Fruit fly (Drosophila melanogaster) whole organism, embryonic: ENCODE results near the gene Lrr47.
A peak's percentile ranks its signal among the peaks of the same experiment; 100 is the strongest.

Experiments
- Aef1 ChIP-seq: fragments of 200-800 bp; sonication (Bioruptor generic); IDR thresholded peaks from 3 replicates; pipeline ENCODE4 v1.3.6; 2022; ENCODE audit warnings: missing biosample characterization, missing genetic modification characterization
- BEAF-32 ChIP-seq: fragments of 200-800 bp; sonication (Bioruptor generic); optimal IDR thresholded peaks from 3 replicates; lab custom pipeline; 2017; ENCODE audit warnings: missing biosample characterization, missing genetic modification characterization, mild to moderate bottlenecking, moderate library complexity, missing genetic modification reagents
- Bdp1 ChIP-seq: fragments of 200-800 bp; sonication (Bioruptor generic); optimal IDR thresholded peaks from 3 replicates; lab custom pipeline; 2016; ENCODE audit warnings: missing biosample characterization, missing genetic modification characterization
- Bgb ChIP-seq: fragments of 200-800 bp; sonication (Bioruptor generic); IDR thresholded peaks from 2 replicates; pipeline ENCODE4 v1.3.6; 2022; ENCODE audit warnings: missing biosample characterization, missing genetic modification characterization; ENCODE audit not compliant: partially characterized antibody
- CG10209 ChIP-seq: fragments of 200-800 bp; sonication (Bioruptor generic); optimal IDR thresholded peaks from 3 replicates; lab custom pipeline; 2017; ENCODE audit warnings: missing biosample characterization, mild to moderate bottlenecking, missing genetic modification characterization, missing genetic modification reagents
- CG10267 ChIP-seq: fragments of 200-800 bp; sonication (Bioruptor generic); optimal IDR thresholded peaks from 2 replicates; lab custom pipeline; 2018; ENCODE audit warnings: missing biosample characterization, mild to moderate bottlenecking, missing genetic modification characterization, moderate library complexity
- CG11456 ChIP-seq: fragments of 200-800 bp; sonication (Bioruptor generic); IDR thresholded peaks from 3 replicates; pipeline ENCODE4 v1.3.6; 2022; ENCODE audit warnings: missing biosample characterization, missing genetic modification characterization
- CG11560 ChIP-seq: fragments of 200-800 bp; sonication (Bioruptor generic); IDR thresholded peaks from 3 replicates; pipeline ENCODE4 v1.3.6; 2022; ENCODE audit warnings: missing biosample characterization, missing genetic modification characterization
- CG11696 ChIP-seq: fragments of 200-800 bp; sonication (Bioruptor generic); IDR thresholded peaks from 2 replicates; pipeline ENCODE4 v1.3.6; 2022; ENCODE audit warnings: missing biosample characterization, missing genetic modification characterization
- CG12071 ChIP-seq: fragments of 200-800 bp; sonication (Bioruptor generic); optimal IDR thresholded peaks from 3 replicates; lab custom pipeline; 2018; ENCODE audit warnings: missing biosample characterization, mild to moderate bottlenecking, missing genetic modification characterization
- CG12659 ChIP-seq: fragments of 200-800 bp; sonication (Bioruptor generic); optimal IDR thresholded peaks from 3 replicates; lab custom pipeline; 2017; ENCODE audit warnings: mild to moderate bottlenecking, missing biosample characterization, missing genetic modification reagents, missing genetic modification characterization
- CG13424 ChIP-seq: fragments of 200-800 bp; sonication (Bioruptor generic); optimal IDR thresholded peaks from 2 replicates; lab custom pipeline; 2019; ENCODE audit warnings: missing biosample characterization, mild to moderate bottlenecking, missing genetic modification characterization, moderate library complexity
- CG14050 ChIP-seq: fragments of 200-800 bp; sonication (Bioruptor generic); IDR thresholded peaks from 3 replicates; pipeline ENCODE4 v1.3.6; 2022; ENCODE audit warnings: missing biosample characterization, missing genetic modification characterization
- CG14441 ChIP-seq: fragments of 200-800 bp; sonication (Bioruptor generic); IDR thresholded peaks from 2 replicates; pipeline ENCODE4 v1.3.6; 2022; ENCODE audit warnings: missing biosample characterization, missing genetic modification characterization
- CG14710 ChIP-seq: fragments of 200-800 bp; sonication (Bioruptor generic); optimal IDR thresholded peaks from 3 replicates; lab custom pipeline; 2019; ENCODE audit warnings: missing biosample characterization, mild to moderate bottlenecking, missing genetic modification characterization, moderate library complexity
- CG14860 ChIP-seq: fragments of 200-800 bp; sonication (Bioruptor generic); IDR thresholded peaks from 3 replicates; pipeline ENCODE4 v1.3.6; 2022; ENCODE audit warnings: missing biosample characterization, missing genetic modification characterization; ENCODE audit not compliant: partially characterized antibody
- CG16863 ChIP-seq: fragments of 200-800 bp; sonication (Bioruptor generic); optimal IDR thresholded peaks from 3 replicates; lab custom pipeline; 2016; ENCODE audit warnings: missing biosample characterization, missing genetic modification characterization
- CG17361 ChIP-seq: fragments of 200-800 bp; sonication (Bioruptor generic); IDR thresholded peaks from 3 replicates; pipeline ENCODE4 v1.3.6; 2022; ENCODE audit warnings: missing biosample characterization, missing genetic modification characterization
- CG17612 ChIP-seq: fragments of 200-800 bp; sonication (Bioruptor generic); IDR thresholded peaks from 2 replicates; pipeline ENCODE4 v1.3.6; 2022; ENCODE audit warnings: missing biosample characterization, missing genetic modification characterization
- CG32772 ChIP-seq: fragments of 200-800 bp; sonication (Bioruptor generic); IDR thresholded peaks from 2 replicates; pipeline ENCODE4 v1.3.6; 2022; ENCODE audit warnings: missing biosample characterization, missing genetic modification characterization
- CG34376 ChIP-seq: fragments of 200-800 bp; sonication (Bioruptor generic); optimal IDR thresholded peaks from 2 replicates; lab custom pipeline; 2018; ENCODE audit warnings: missing biosample characterization, mild to moderate bottlenecking, missing genetic modification characterization
- CG4617 ChIP-seq: fragments of 200-800 bp; sonication (Bioruptor generic); optimal IDR thresholded peaks from 3 replicates; lab custom pipeline; 2016; ENCODE audit warnings: missing biosample characterization, missing genetic modification characterization, borderline replicate concordance
- CG7963 ChIP-seq: fragments of 200-800 bp; sonication (Bioruptor generic); IDR thresholded peaks from 3 replicates; pipeline ENCODE4 v1.3.6; 2022; ENCODE audit warnings: missing biosample characterization, missing genetic modification characterization; ENCODE audit not compliant: partially characterized antibody
- Dbx ChIP-seq: fragments of 200-800 bp; sonication (Bioruptor generic); IDR thresholded peaks from 3 replicates; pipeline ENCODE4 v1.3.6; 2022; ENCODE audit warnings: missing biosample characterization, missing genetic modification characterization
- Ets97D ChIP-seq: fragments of 200-800 bp; sonication (Bioruptor generic); optimal IDR thresholded peaks from 3 replicates; lab custom pipeline; 2016; ENCODE audit warnings: missing biosample characterization, missing genetic modification characterization
- Fer1 ChIP-seq: fragments of 200-800 bp; sonication (Bioruptor generic); optimal IDR thresholded peaks from 2 replicates; lab custom pipeline; 2017; ENCODE audit warnings: missing biosample characterization, mild to moderate bottlenecking, missing genetic modification characterization
- HLHmδ ChIP-seq: fragments of 200-800 bp; sonication (Bioruptor generic); optimal IDR thresholded peaks from 2 replicates; lab custom pipeline; 2018; ENCODE audit warnings: missing biosample characterization, mild to moderate bottlenecking, missing genetic modification characterization, moderate library complexity
- Jarid2 ChIP-seq: fragments of 200-800 bp; sonication (Bioruptor generic); optimal IDR thresholded peaks from 3 replicates; lab custom pipeline; 2017; ENCODE audit warnings: mild to moderate bottlenecking, missing biosample characterization, missing genetic modification reagents, missing genetic modification characterization
- Myb ChIP-seq: fragments of 200-800 bp; sonication (Bioruptor generic); optimal IDR thresholded peaks from 2 replicates; lab custom pipeline; 2016; ENCODE audit warnings: missing biosample characterization, missing genetic modification characterization
- Six4 ChIP-seq: fragments of 200-800 bp; sonication (Bioruptor generic); optimal IDR thresholded peaks from 2 replicates; lab custom pipeline; 2016; ENCODE audit warnings: missing biosample characterization, missing genetic modification characterization
- Sox102F ChIP-seq: fragments of 200-800 bp; sonication (Bioruptor generic); optimal IDR thresholded peaks from 2 replicates; lab custom pipeline; 2018; ENCODE audit warnings: missing biosample characterization, mild to moderate bottlenecking, missing genetic modification characterization, moderate library complexity
- Xrp1 ChIP-seq: fragments of 200-800 bp; sonication (Bioruptor generic); IDR thresholded peaks from 2 replicates; pipeline ENCODE4 v1.3.6; 2022; ENCODE audit warnings: missing biosample characterization, missing genetic modification characterization
- bab2 ChIP-seq: fragments of 200-800 bp; sonication (Bioruptor generic); optimal IDR thresholded peaks from 2 replicates; lab custom pipeline; 2016; ENCODE audit warnings: missing biosample characterization, missing genetic modification characterization
- cato ChIP-seq: fragments of 200-800 bp; sonication (Bioruptor generic); optimal IDR thresholded peaks from 2 replicates; lab custom pipeline; 2016; ENCODE audit warnings: missing biosample characterization, missing genetic modification characterization, borderline replicate concordance
- chinmo ChIP-seq: fragments of 200-800 bp; sonication (Bioruptor generic); IDR thresholded peaks from 4 replicates; pipeline ENCODE4 v1.3.6; 2022; ENCODE audit warnings: missing biosample characterization, missing genetic modification characterization; ENCODE audit not compliant: partially characterized antibody
- ci ChIP-seq: fragments of 200-800 bp; sonication (Bioruptor generic); IDR thresholded peaks from 3 replicates; pipeline ENCODE4 v1.3.6; 2022; ENCODE audit warnings: missing biosample characterization, missing genetic modification characterization
- ems ChIP-seq: fragments of 200-800 bp; sonication (Bioruptor generic); optimal IDR thresholded peaks from 3 replicates; lab custom pipeline; 2016; ENCODE audit warnings: missing biosample characterization, missing genetic modification characterization
- eve ChIP-seq, 2 experiments: fragments of >200 bp; optimal IDR thresholded peaks; 2 replicates each; lab custom pipeline; 2017; ENCODE audit warnings: missing biosample characterization in 2 of 2, missing genetic modification characterization in 2 of 2
- hbn ChIP-seq: fragments of 200-800 bp; sonication (Bioruptor generic); IDR thresholded peaks from 2 replicates; pipeline ENCODE4 v1.3.6; 2022; ENCODE audit warnings: missing biosample characterization, missing genetic modification characterization; ENCODE audit not compliant: partially characterized antibody
- hkb ChIP-seq, 2 experiments: fragments of 200-800 bp in 1 of 2; fragments of >200 bp in 1 of 2; sonication (Bioruptor generic) in 1 of 2; IDR thresholded peaks in 1 of 2; optimal IDR thresholded peaks in 1 of 2; 2 replicates each; pipeline versions ENCODE4 v1.3.6 to Lab custom; 2017 to 2022; ENCODE audit warnings: missing biosample characterization in 1 of 2, missing genetic modification characterization in 1 of 2
- inv ChIP-seq: fragments of 200-800 bp; sonication (Bioruptor generic); IDR thresholded peaks from 2 replicates; pipeline ENCODE4 v1.3.6; 2022; ENCODE audit warnings: missing biosample characterization, missing genetic modification characterization; ENCODE audit not compliant: partially characterized antibody
- kay ChIP-seq: fragments of 200-800 bp; sonication (Bioruptor generic); optimal IDR thresholded peaks from 2 replicates; lab custom pipeline; 2016; ENCODE audit warnings: missing biosample characterization, missing genetic modification characterization
- knrl ChIP-seq: fragments of 200-800 bp; sonication (Bioruptor generic); IDR thresholded peaks from 3 replicates; pipeline ENCODE4 v1.3.6; 2022; ENCODE audit warnings: missing biosample characterization, missing genetic modification characterization; ENCODE audit not compliant: partially characterized antibody
- nerfin-1 ChIP-seq: fragments of 200-800 bp; sonication (Bioruptor generic); optimal IDR thresholded peaks from 3 replicates; lab custom pipeline; 2019; ENCODE audit warnings: missing biosample characterization, mild to moderate bottlenecking, missing genetic modification characterization, moderate library complexity
- p53 ChIP-seq: fragments of 200-800 bp; sonication (Bioruptor generic); optimal IDR thresholded peaks from 2 replicates; lab custom pipeline; 2016; ENCODE audit warnings: missing biosample characterization, missing genetic modification characterization
- phol ChIP-seq: fragments of 200-800 bp; sonication (Bioruptor generic); optimal IDR thresholded peaks from 3 replicates; lab custom pipeline; 2018; ENCODE audit warnings: missing biosample characterization, mild to moderate bottlenecking, missing genetic modification characterization, moderate library complexity
- tll ChIP-seq, 2 experiments: fragments of 200-800 bp in 1 of 2; fragments of >200 bp in 1 of 2; sonication (Bioruptor generic) in 1 of 2; optimal IDR thresholded peaks; 2 replicates each; lab custom pipeline; 2017 to 2019; ENCODE audit warnings: missing biosample characterization in 2 of 2, missing genetic modification characterization in 2 of 2, mild to moderate bottlenecking in 1 of 2, moderate library complexity in 1 of 2

The Lrr47 gene

dm6 chr2L:10488484-10489223 lies 28.5 kb upstream of the Lrr47 start, which contains the start of the genes Cog4 and CG6144 (continued):
- TF ChIP-seq p53 (no peak), Myb (no peak), CG12659 (GFP tag; lab: Kevin White, UChicago) (peak; percentile 44), kay (GFP tag; lab: Kevin White, UChicago) (peak; percentile 30), CG14050 (GFP tag; lab: Robert Waterston, UW) (no peak), CG34376 (GFP tag; lab: Kevin White, UChicago) (no peak), CG17361 (GFP tag; lab: Robert Waterston, UW) (no peak), CG14710 (tag; lab: Kevin White, UChicago) (peak; percentile 61), HLHmδ (GFP tag; lab: Kevin White, UChicago) (no peak), CG11696 (GFP tag; lab: Robert Waterston, UW) (no peak), Xrp1 (peak; percentile 53; the same call in 1 of the 2 replicates), Bdp1 (GFP tag; lab: Kevin White, UChicago) (no peak), Aef1 (GFP tag; lab: Robert Waterston, UW) (0 out of 3 replicates have a peak, but pooled peaks have one; percentile 17), Ets97D (peak; percentile 29), CG17612 (GFP tag; lab: Robert Waterston, UW) (no peak), Dbx (GFP tag; lab: Robert Waterston, UW) (peak; percentile 68; the same call in 2 of the 3 replicates), hbn (GFP tag; lab: Robert Waterston, UW) (peak; percentile 82), bab2 (peak; percentile 18), eve (GFP tag; optimal IDR thresholded peaks at IDR 0.05; lab: Kevin White, UChicago) (no peak), inv (peak; percentile 68), Six4 (no peak), Sox102F (no peak), ems (GFP tag; lab: Kevin White, UChicago) (no peak), CG11456 (GFP tag; lab: Robert Waterston, UW) (no peak), CG32772 (0 out of 2 replicates have a peak, but pooled peaks have one; percentile 12), knrl (GFP tag; lab: Robert Waterston, UW) (peak; percentile 77), nerfin-1 (tag; lab: Kevin White, UChicago) (peak; percentile 99), CG12071 (GFP tag; lab: Kevin White, UChicago) (no peak), phol (tag; lab: Kevin White, UChicago) (peak; percentile 48), CG16863 (peak; percentile 21), Fer1 (GFP tag; lab: Kevin White, UChicago) (no peak), chinmo (0 out of 4 replicates have a peak, but pooled peaks have one; percentile 73), hkb (optimal IDR thresholded peaks at IDR 0.05; lab: Kevin White, UChicago) (no peak), hkb (GFP tag; IDR thresholded peaks at IDR 0.05; lab: Robert Waterston, UW) (peak; percentile 49; the same call in 1 of the 2 replicates), BEAF-32 (GFP tag; lab: Kevin White, UChicago) (peak; percentile 78), ci (GFP tag; lab: Robert Waterston, UW) (0 out of 3 replicates have a peak, but pooled peaks have one; percentile 34), CG14441 (GFP tag; lab: Robert Waterston, UW) (peak; percentile 19; the same call in 1 of the 2 replicates), CG10267 (tag; lab: Kevin White, UChicago) (peak; percentile 54), CG7963 (GFP tag; lab: Robert Waterston, UW) (0 out of 3 replicates have a peak, but pooled peaks have one; percentile 47), Bgb (GFP tag; lab: Robert Waterston, UW) (peak; percentile 72), CG13424 (tag; lab: Kevin White, UChicago) (peak; percentile 30), CG14860 (GFP tag; lab: Robert Waterston, UW) (peak; percentile 53; the same call in 2 of the 3 replicates), CG11560 (no peak), CG10209 (GFP tag; lab: Kevin White, UChicago) (no peak), cato (GFP tag; lab: Kevin White, UChicago) (no peak), Jarid2 (no peak), CG4617 (peak; percentile 55), tll (GFP tag; optimal IDR thresholded peaks at IDR 0.05; lab: Kevin White, UChicago) (peak in 1 of 2 experiments; percentile 78)
